Worm (Caenorhabditis elegans): ENCODE measurements around the gene ceh-38.

ce11 chrII:6975725-6976124 is 24.4 kb downstream of the ceh-38 start:
- TF ChIP-seq flt-1 (GFP tag; IDR thresholded peaks at IDR 0.05), result no peak
- TF ChIP-seq ama-1 (optimal IDR thresholded peaks at IDR 0.05), result no peak
- TF ChIP-seq ets-7 (tag; optimal IDR thresholded peaks at IDR 0.05), result no peak
- no peak for TF ChIP-seq hmbx-1 (tag; optimal IDR thresholded peaks at IDR 0.05)
- no peak for TF ChIP-seq sea-1 (GFP tag; conservative IDR thresholded peaks at IDR 0.05)
